Fruit fly (Drosophila melanogaster) whole organism: ENCODE measurements around the gene CG6023.

Experiments
- CG8478 ChIP-seq: fragments of >200 bp; optimal IDR thresholded peaks from 2 replicates; lab custom pipeline; 2018; ENCODE audit warnings: inconsistent platforms
- Dll ChIP-seq: fragments of >200 bp; optimal IDR thresholded peaks from 2 replicates; lab custom pipeline; 2017
- EcR ChIP-seq, 2 experiments: fragments of >200 bp; optimal IDR thresholded peaks; 2 replicates each; lab custom pipeline; 2017; ENCODE audit warnings: missing biosample characterization in 2 of 2, missing genetic modification characterization in 2 of 2, missing genetic modification reagents in 2 of 2
- pan ChIP-seq: fragments of >200 bp; optimal IDR thresholded peaks from 2 replicates; lab custom pipeline; 2017
- psq ChIP-seq: fragments of >200 bp; optimal IDR thresholded peaks from 2 replicates; lab custom pipeline; 2017
- usp ChIP-seq: fragments of >200 bp; optimal IDR thresholded peaks from 2 replicates; lab custom pipeline; 2017; ENCODE audit warnings: missing biosample characterization, missing genetic modification characterization, mixed read lengths

DNA sequence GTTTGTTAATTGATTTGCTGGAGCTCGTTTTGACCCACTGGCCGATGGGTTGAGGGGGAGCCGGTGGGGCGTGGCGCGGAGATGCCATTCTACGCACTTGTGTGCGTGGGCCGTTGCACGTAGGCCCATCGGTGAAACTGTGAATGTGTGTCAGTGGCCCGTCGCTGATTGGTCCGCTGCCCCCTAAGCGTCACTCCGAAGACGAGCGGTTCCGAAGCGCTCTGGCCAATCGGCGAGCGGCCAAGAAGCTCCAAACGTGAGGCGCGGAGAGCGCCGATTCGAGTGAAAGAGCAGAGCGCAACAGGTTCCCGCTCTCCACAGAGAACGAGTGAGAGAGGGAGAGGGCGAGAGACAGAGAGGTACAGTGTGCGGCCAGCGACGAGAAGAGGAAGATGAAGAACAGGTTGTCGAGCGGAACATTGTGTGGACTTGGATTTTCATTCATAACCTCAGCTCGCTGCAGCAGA lies 8.5 kb downstream of the CG6023 start:
- TF ChIP-seq usp (GFP tag; lab: Kevin White, UChicago), result no peak
- no peak for TF ChIP-seq psq (lab: Kevin White, UChicago)
- TF ChIP-seq Dll, result peak; percentile 97
- no peak for TF ChIP-seq pan
- TF ChIP-seq CG8478 (lab: Kevin White, UChicago), result no peak
- TF ChIP-seq EcR (GFP tag; optimal IDR thresholded peaks at IDR 0.05; lab: Kevin White, UChicago), result no peak
